Fruit fly (Drosophila melanogaster) whole organism, embryonic: Measurements from ENCODE around the gene Tsp2A.
A peak's percentile ranks its signal among the peaks of the same experiment; 100 is the strongest.

Experiments
- Adf1 ChIP-seq: fragments of 200-800 bp; sonication (Bioruptor generic); IDR thresholded peaks from 2 replicates; pipeline ENCODE4 v1.3.6; 2022; ENCODE audit warnings: missing biosample characterization, missing genetic modification characterization
- Awh ChIP-seq: fragments of 200-800 bp; sonication (Bioruptor generic); IDR thresholded peaks from 2 replicates; pipeline ENCODE4, ENCODE4 v1.3.6; 2022; ENCODE audit warnings: missing biosample characterization, missing genetic modification characterization
- Blimp-1 ChIP-seq: fragments of 200-800 bp; sonication (Bioruptor generic); optimal IDR thresholded peaks from 3 replicates; lab custom pipeline; 2018; ENCODE audit warnings: missing biosample characterization, missing genetic modification characterization, mild to moderate bottlenecking, moderate library complexity, missing genetic modification reagents
- CG1024 ChIP-seq: fragments of 200-800 bp; sonication (Bioruptor generic); IDR thresholded peaks from 2 replicates; pipeline ENCODE4 v1.3.6; 2022; ENCODE audit warnings: missing biosample characterization, missing genetic modification characterization
- CG10267 ChIP-seq: fragments of 200-800 bp; sonication (Bioruptor generic); optimal IDR thresholded peaks from 2 replicates; lab custom pipeline; 2018; ENCODE audit warnings: missing biosample characterization, mild to moderate bottlenecking, missing genetic modification characterization, moderate library complexity
- CG12219 ChIP-seq: fragments of 200-800 bp; sonication (Bioruptor generic); optimal IDR thresholded peaks from 3 replicates; lab custom pipeline; 2018; ENCODE audit warnings: missing biosample characterization, mild to moderate bottlenecking, missing genetic modification characterization
- CG12744 ChIP-seq: fragments of 200-800 bp; sonication (Bioruptor generic); optimal IDR thresholded peaks from 2 replicates; lab custom pipeline; 2016; ENCODE audit warnings: missing biosample characterization, missing genetic modification characterization
- CG14014 ChIP-seq: fragments of 200-800 bp; sonication (Bioruptor generic); IDR thresholded peaks from 2 replicates; pipeline ENCODE4 v1.3.6; 2022; ENCODE audit warnings: missing biosample characterization, missing genetic modification characterization
- CG14667 ChIP-seq: fragments of 200-800 bp; sonication (Bioruptor generic); IDR thresholded peaks from 2 replicates; pipeline ENCODE4 v1.3.6; 2022; ENCODE audit warnings: missing biosample characterization, missing genetic modification characterization
- CG15073 ChIP-seq: fragments of 200-800 bp; sonication (Bioruptor generic); optimal IDR thresholded peaks from 2 replicates; lab custom pipeline; 2016; ENCODE audit warnings: missing biosample characterization, missing genetic modification characterization
- CG1603 ChIP-seq: fragments of 200-800 bp; sonication (Bioruptor generic); optimal IDR thresholded peaks from 2 replicates; lab custom pipeline; 2019; ENCODE audit warnings: missing biosample characterization, mild to moderate bottlenecking, missing genetic modification characterization, moderate library complexity
- CG17385 ChIP-seq: fragments of 200-800 bp; sonication (Bioruptor generic); optimal IDR thresholded peaks from 3 replicates; lab custom pipeline; 2018; ENCODE audit warnings: missing biosample characterization, mild to moderate bottlenecking, missing genetic modification characterization
- CG18599 ChIP-seq: fragments of 200-800 bp; sonication (Bioruptor generic); optimal IDR thresholded peaks from 3 replicates; lab custom pipeline; 2017; ENCODE audit warnings: missing biosample characterization, missing genetic modification characterization, mild to moderate bottlenecking, moderate library complexity, missing genetic modification reagents
- CG2199 ChIP-seq: fragments of 200-800 bp; sonication (Bioruptor generic); IDR thresholded peaks from 3 replicates; pipeline ENCODE4 v1.3.6; 2022; ENCODE audit warnings: missing biosample characterization, missing genetic modification characterization
- CG32532 ChIP-seq: fragments of 200-800 bp; sonication (Bioruptor generic); IDR thresholded peaks from 2 replicates; pipeline ENCODE4 v1.3.6; 2022; ENCODE audit warnings: missing biosample characterization, missing genetic modification characterization
- CG32772 ChIP-seq: fragments of 200-800 bp; sonication (Bioruptor generic); IDR thresholded peaks from 2 replicates; pipeline ENCODE4 v1.3.6; 2022; ENCODE audit warnings: missing biosample characterization, missing genetic modification characterization
- CG34224 ChIP-seq: fragments of 200-800 bp; sonication (Bioruptor generic); IDR thresholded peaks from 3 replicates; pipeline ENCODE4 v1.3.6; 2022; ENCODE audit warnings: missing biosample characterization, missing genetic modification characterization; ENCODE audit not compliant: partially characterized antibody
- CG3726 ChIP-seq: fragments of 200-800 bp; sonication (Bioruptor generic); IDR thresholded peaks from 3 replicates; pipeline ENCODE4, ENCODE4 v1.3.6; 2022; ENCODE audit warnings: missing biosample characterization, missing genetic modification characterization
- CG3995 ChIP-seq: fragments of 200-800 bp; sonication (Bioruptor generic); optimal IDR thresholded peaks from 3 replicates; lab custom pipeline; 2016; ENCODE audit warnings: missing biosample characterization, missing genetic modification characterization
- CG4730 ChIP-seq: fragments of 200-800 bp; sonication (Bioruptor generic); IDR thresholded peaks from 2 replicates; pipeline ENCODE4 v1.3.6; 2022; ENCODE audit warnings: missing biosample characterization, missing genetic modification characterization
- CG6791 ChIP-seq: fragments of 200-800 bp; sonication (Bioruptor generic); IDR thresholded peaks from 3 replicates; pipeline ENCODE4 v1.3.6; 2022; ENCODE audit warnings: missing biosample characterization, missing genetic modification characterization; ENCODE audit not compliant: partially characterized antibody
- CG6854 ChIP-seq: fragments of 200-800 bp; sonication (Bioruptor generic); optimal IDR thresholded peaks from 3 replicates; lab custom pipeline; 2017; ENCODE audit warnings: missing biosample characterization, mild to moderate bottlenecking, missing genetic modification characterization
- CG8089 ChIP-seq: fragments of 200-800 bp; sonication (Bioruptor generic); optimal IDR thresholded peaks from 3 replicates; lab custom pipeline; 2016; ENCODE audit warnings: missing biosample characterization, missing genetic modification characterization
- CG8924 ChIP-seq: fragments of 200-800 bp; optimal IDR thresholded peaks from 3 replicates; lab custom pipeline; 2019; ENCODE audit warnings: missing biosample characterization, mild to moderate bottlenecking, missing genetic modification characterization, moderate library complexity
- CG9817 ChIP-seq: fragments of 200-800 bp; sonication (Bioruptor generic); optimal IDR thresholded peaks from 2 replicates; lab custom pipeline; 2018; ENCODE audit warnings: missing biosample characterization, mild to moderate bottlenecking, missing genetic modification characterization, moderate library complexity
- CHES-1-like ChIP-seq: fragments of 200-800 bp; sonication (Bioruptor generic); optimal IDR thresholded peaks from 2 replicates; lab custom pipeline; 2016; ENCODE audit warnings: missing biosample characterization, missing genetic modification characterization
- D19A ChIP-seq: fragments of 200-800 bp; optimal IDR thresholded peaks from 3 replicates; lab custom pipeline; 2019; ENCODE audit warnings: missing biosample characterization, mild to moderate bottlenecking, missing genetic modification characterization, moderate library complexity
- Dll ChIP-seq: fragments of 200-800 bp; sonication (Bioruptor generic); IDR thresholded peaks from 4 replicates; pipeline ENCODE4 v1.3.6; 2022; ENCODE audit warnings: missing biosample characterization, missing genetic modification characterization; ENCODE audit not compliant: partially characterized antibody
- Elba2 ChIP-seq: fragments of 200-800 bp; sonication (Bioruptor generic); optimal IDR thresholded peaks from 3 replicates; lab custom pipeline; 2016; ENCODE audit warnings: missing biosample characterization, missing genetic modification characterization
- Lhr ChIP-seq: fragments of 200-800 bp; sonication (Bioruptor generic); optimal IDR thresholded peaks from 3 replicates; lab custom pipeline; 2017; ENCODE audit warnings: mild to moderate bottlenecking, missing biosample characterization, missing genetic modification reagents, missing genetic modification characterization
- Ravus ChIP-seq: fragments of 200-800 bp; sonication (Bioruptor generic); IDR thresholded peaks from 2 replicates; pipeline ENCODE4 v1.3.6; 2022; ENCODE audit warnings: missing biosample characterization, missing genetic modification characterization
- ac ChIP-seq: fragments of 200-800 bp; sonication (Bioruptor generic); optimal IDR thresholded peaks from 3 replicates; lab custom pipeline; 2017; ENCODE audit warnings: missing biosample characterization, mild to moderate bottlenecking, missing genetic modification characterization
- amos ChIP-seq: fragments of 200-800 bp; sonication (Bioruptor generic); IDR thresholded peaks from 2 replicates; pipeline ENCODE4 v1.3.6; 2022; ENCODE audit warnings: missing biosample characterization, missing genetic modification characterization; ENCODE audit not compliant: partially characterized antibody
- ara ChIP-seq: fragments of 200-800 bp; sonication (Bioruptor generic); IDR thresholded peaks from 2 replicates; pipeline ENCODE4 v1.3.6; 2022; ENCODE audit warnings: missing biosample characterization, missing genetic modification characterization
- ase ChIP-seq: fragments of 200-800 bp; sonication (Bioruptor generic); IDR thresholded peaks from 3 replicates; pipeline ENCODE4 v1.3.6; 2022; ENCODE audit warnings: missing biosample characterization, missing genetic modification characterization
- az2 ChIP-seq: fragments of 200-800 bp; sonication (Bioruptor generic); optimal IDR thresholded peaks from 3 replicates; lab custom pipeline; 2016; ENCODE audit warnings: missing biosample characterization, missing genetic modification characterization
- chn ChIP-seq: fragments of 200-800 bp; sonication (Bioruptor generic); optimal IDR thresholded peaks from 2 replicates; lab custom pipeline; 2016; ENCODE audit warnings: missing biosample characterization, missing genetic modification characterization
- crc ChIP-seq: fragments of 200-800 bp; sonication (Bioruptor generic); optimal IDR thresholded peaks from 2 replicates; lab custom pipeline; 2016; ENCODE audit warnings: missing biosample characterization, missing genetic modification characterization
- danr ChIP-seq: fragments of 200-800 bp; sonication (Bioruptor generic); IDR thresholded peaks from 2 replicates; pipeline ENCODE4 v1.3.6; 2022; ENCODE audit warnings: missing biosample characterization, missing genetic modification characterization
- dati ChIP-seq: fragments of 200-800 bp; sonication (Bioruptor generic); IDR thresholded peaks from 2 replicates; pipeline ENCODE4 v1.3.6; 2022; ENCODE audit warnings: missing biosample characterization, missing genetic modification characterization
- fru ChIP-seq: fragments of >200 bp; optimal IDR thresholded peaks from 2 replicates; lab custom pipeline; 2017
- gem ChIP-seq: fragments of 200-800 bp; sonication (Bioruptor generic); optimal IDR thresholded peaks from 2 replicates; lab custom pipeline; 2019; ENCODE audit warnings: missing biosample characterization, mild to moderate bottlenecking, missing genetic modification characterization, moderate library complexity
- inv ChIP-seq: fragments of 200-800 bp; sonication (Bioruptor generic); IDR thresholded peaks from 2 replicates; pipeline ENCODE4 v1.3.6; 2022; ENCODE audit warnings: missing biosample characterization, missing genetic modification characterization; ENCODE audit not compliant: partially characterized antibody
- mirr ChIP-seq: fragments of 200-800 bp; sonication (Bioruptor generic); optimal IDR thresholded peaks from 3 replicates; lab custom pipeline; 2018; ENCODE audit warnings: missing biosample characterization, mild to moderate bottlenecking, missing genetic modification characterization
- mld ChIP-seq: fragments of 200-800 bp; sonication (Bioruptor generic); IDR thresholded peaks from 3 replicates; pipeline ENCODE4 v1.3.6; 2022; ENCODE audit warnings: missing biosample characterization, missing genetic modification characterization; ENCODE audit not compliant: partially characterized antibody
- nau ChIP-seq: fragments of 200-800 bp; sonication (Bioruptor generic); optimal IDR thresholded peaks from 3 replicates; lab custom pipeline; 2017; ENCODE audit warnings: missing biosample characterization, mild to moderate bottlenecking, missing genetic modification characterization, missing genetic modification reagents
- org-1 ChIP-seq: fragments of 200-800 bp; sonication (Bioruptor generic); optimal IDR thresholded peaks from 2 replicates; lab custom pipeline; 2017; ENCODE audit warnings: missing biosample characterization, missing genetic modification characterization
- ro ChIP-seq: fragments of 200-800 bp; sonication (Bioruptor generic); IDR thresholded peaks from 2 replicates; pipeline ENCODE4 v1.3.6; 2022; ENCODE audit warnings: missing biosample characterization, missing genetic modification characterization
- slbo ChIP-seq: fragments of 200-800 bp; sonication (Bioruptor generic); IDR thresholded peaks from 2 replicates; pipeline ENCODE4 v1.3.6; 2022; ENCODE audit warnings: missing biosample characterization, missing genetic modification characterization
- sna ChIP-seq: fragments of 200-800 bp; sonication (Bioruptor generic); IDR thresholded peaks from 2 replicates; pipeline ENCODE4 v1.3.6; 2022; ENCODE audit warnings: missing biosample characterization, missing genetic modification characterization; ENCODE audit not compliant: partially characterized antibody
- tin ChIP-seq: fragments of 200-800 bp; sonication (Bioruptor generic); optimal IDR thresholded peaks from 3 replicates; lab custom pipeline; 2016; ENCODE audit warnings: missing biosample characterization, missing genetic modification characterization
- vfl ChIP-seq: fragments of 200-800 bp; sonication (Bioruptor generic); optimal IDR thresholded peaks from 2 replicates; lab custom pipeline; 2016; ENCODE audit warnings: missing biosample characterization, missing genetic modification characterization

Gene Tsp2A

DNA sequence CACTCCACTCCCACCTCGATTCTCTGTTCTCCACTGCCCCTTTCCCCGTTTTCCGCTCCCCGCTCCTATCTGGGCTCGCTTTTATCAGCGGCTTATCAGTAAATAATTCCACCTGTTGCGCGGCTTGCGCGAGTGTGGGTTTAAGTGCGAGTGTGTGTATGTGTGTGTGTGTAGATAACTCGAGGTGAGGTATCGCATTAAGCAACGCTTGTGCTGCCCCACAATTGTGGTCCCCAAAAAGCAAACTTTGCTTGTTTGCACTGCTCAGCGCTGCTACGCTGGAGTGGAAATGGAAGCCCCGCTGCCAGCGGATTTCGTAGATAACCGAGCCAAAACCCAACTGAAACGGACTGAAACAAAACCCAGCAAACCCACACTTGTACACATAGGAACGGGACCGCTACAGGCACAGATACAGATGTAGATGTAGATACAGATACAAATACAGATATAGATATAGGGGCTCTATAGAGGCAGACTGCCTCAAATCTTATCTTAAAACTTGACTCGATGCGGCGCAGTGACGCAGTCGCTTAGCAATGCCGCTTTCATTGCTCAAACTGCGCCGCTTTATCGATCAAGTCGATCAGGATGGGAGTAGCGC is 40.9 kb downstream of the Tsp2A start (continued):
- TF ChIP-seq vfl (GFP tag; lab: Kevin White, UChicago) (no peak), sna (GFP tag; lab: Robert Waterston, UW) (no peak), gem (no peak), CG14014 (GFP tag; lab: Robert Waterston, UW) (no peak), CG8089 (no peak), ro (GFP tag; lab: Robert Waterston, UW) (no peak), CG3726 (GFP tag; lab: Robert Waterston, UW) (no peak), Awh (GFP tag; lab: Robert Waterston, UW) (no peak), danr (GFP tag; lab: Robert Waterston, UW) (no peak), CG3995 (GFP tag; lab: Kevin White, UChicago) (no peak), Blimp-1 (no peak), ase (GFP tag; lab: Robert Waterston, UW) (no peak), slbo (GFP tag; lab: Robert Waterston, UW) (no peak), CG12744 (GFP tag; lab: Kevin White, UChicago) (no peak), CG18599 (GFP tag; lab: Kevin White, UChicago) (peak; percentile 3), ara (GFP tag; lab: Robert Waterston, UW) (no peak), CG6791 (no peak), CG32532 (GFP tag; lab: Robert Waterston, UW) (no peak), Ravus (no peak), mld (GFP tag; lab: Robert Waterston, UW) (no peak), CG12219 (GFP tag; lab: Kevin White, UChicago) (no peak), Elba2 (GFP tag; lab: Kevin White, UChicago) (no peak), CG17385 (GFP tag; lab: Kevin White, UChicago) (peak; percentile 20), CG10267 (no peak), CG6854 (GFP tag; lab: Kevin White, UChicago) (no peak), CG1024 (GFP tag; lab: Robert Waterston, UW) (no peak), CHES-1-like (no peak), CG8924 (tag; lab: Kevin White, UChicago) (no peak), mirr (GFP tag; lab: Kevin White, UChicago) (no peak), chn (GFP tag; lab: Kevin White, UChicago) (no peak), D19A (tag; lab: Kevin White, UChicago) (peak; percentile 17), az2 (GFP tag; lab: Kevin White, UChicago) (no peak), Lhr (GFP tag; lab: Kevin White, UChicago) (no peak), CG32772 (GFP tag; lab: Robert Waterston, UW) (no peak), CG34224 (GFP tag; lab: Robert Waterston, UW) (no peak), CG1603 (peak; percentile 15), CG9817 (tag; lab: Kevin White, UChicago) (no peak), CG15073 (GFP tag; lab: Kevin White, UChicago) (no peak), amos (GFP tag; lab: Robert Waterston, UW) (no peak), Adf1 (GFP tag; lab: Robert Waterston, UW) (peak; percentile 32), CG2199 (GFP tag; lab: Robert Waterston, UW) (no peak), tin (GFP tag; lab: Kevin White, UChicago) (no peak), Dll (GFP tag; lab: Robert Waterston, UW) (no peak), CG14667 (no peak), fru (lab: Kevin White, UChicago) (no peak), ac (GFP tag; lab: Kevin White, UChicago) (no peak), CG4730 (GFP tag; lab: Robert Waterston, UW) (no peak), org-1 (GFP tag; lab: Kevin White, UChicago) (no peak), dati (GFP tag; lab: Robert Waterston, UW) (no peak), inv (no peak), crc (GFP tag; lab: Kevin White, UChicago) (no peak), nau (GFP tag; lab: Kevin White, UChicago) (no peak)
